Worm (Caenorhabditis elegans): ENCODE measurements around the gene gpx-3.

Gene gpx-3

ce11 chrX:9551112-9551511 is 36.6 kb upstream of the gpx-3 start (continued):
- TF ChIP-seq lin-13 (GFP tag; optimal IDR thresholded peaks at IDR 0.05) (peak; percentile 3), fkh-10 (GFP tag; optimal IDR thresholded peaks at IDR 0.05) (peak; percentile 29)

DNA sequence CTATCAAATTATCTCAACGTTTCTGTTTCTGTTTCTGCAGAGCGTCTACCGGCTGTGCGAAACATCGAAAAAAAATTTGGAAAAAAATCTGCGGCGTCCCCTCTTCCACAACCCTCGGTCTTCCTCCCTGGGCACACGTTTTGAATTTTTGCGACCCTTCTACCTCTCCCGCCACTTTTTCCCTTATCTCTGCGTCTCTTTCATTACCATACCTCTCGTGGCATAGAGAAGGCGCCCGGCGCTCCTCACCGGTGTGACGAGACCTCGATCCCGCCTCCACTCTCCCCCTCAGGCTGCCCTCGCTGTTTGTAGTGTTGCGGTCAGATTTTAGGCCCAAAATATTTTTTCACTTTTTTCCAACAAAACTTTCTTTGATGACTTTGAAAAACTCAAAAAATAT is 35.3 kb upstream of the gpx-3 start:
- TF ChIP-seq dpl-1 (GFP tag; optimal IDR thresholded peaks at IDR 0.05) = peak; percentile 46 to 52 (median 47)
- no peak for TF ChIP-seq ztf-4 (tag; optimal IDR thresholded peaks at IDR 0.05)
- no peak for TF ChIP-seq nhr-11 (tag; optimal IDR thresholded peaks at IDR 0.05)
- TF ChIP-seq fkh-4 (tag; optimal IDR thresholded peaks at IDR 0.05; ENCODE audit: borderline replicate concordance) = no peak
- peak in 1 of 3 experiments; percentile 12 for TF ChIP-seq ceh-82 (tag; optimal IDR thresholded peaks at IDR 0.05)
- peak; percentile 42 for TF ChIP-seq swsn-7 (tag; optimal IDR thresholded peaks at IDR 0.05)
- TF ChIP-seq skn-1 (tag; optimal IDR thresholded peaks at IDR 0.05) = peak; percentile 29
- peak; percentile 57 for TF ChIP-seq nhr-71 (tag; optimal IDR thresholded peaks at IDR 0.05)
- TF ChIP-seq xbp-1 (tag; optimal IDR thresholded peaks at IDR 0.05) = peak; percentile 12
- no peak for TF ChIP-seq sox-4 (tag; optimal IDR thresholded peaks at IDR 0.05)
- no peak for TF ChIP-seq C34B4.2 (tag; optimal IDR thresholded peaks at IDR 0.05)
- no peak for TF ChIP-seq pqm-1 (tag; optimal IDR thresholded peaks at IDR 0.05)
- TF ChIP-seq blmp-1 (tag; optimal IDR thresholded peaks at IDR 0.05) = peak; percentile 73
- no peak for TF ChIP-seq irx-1 (tag; optimal IDR thresholded peaks at IDR 0.05)
- TF ChIP-seq nhr-84 (tag; optimal IDR thresholded peaks at IDR 0.05) = no peak
- peak; percentile 44 to 49 for TF ChIP-seq efl-1 (optimal IDR thresholded peaks at IDR 0.05)
- peak; percentile 55 to 95 for TF ChIP-seq efl-1 (GFP tag; optimal IDR thresholded peaks at IDR 0.05 in 1 of 2)
- TF ChIP-seq mdl-1 (tag; optimal IDR thresholded peaks at IDR 0.05) = peak in 1 of 2 experiments; percentile 43
- peak; percentile 63 for TF ChIP-seq snu-23 (GFP tag; optimal IDR thresholded peaks at IDR 0.05)
- no peak for TF ChIP-seq efl-3 (GFP tag; optimal IDR thresholded peaks at IDR 0.05)
- TF ChIP-seq ztf-11 (tag; optimal IDR thresholded peaks at IDR 0.05) = peak in 1 of 2 experiments; percentile 2
- peak; percentile 68 for TF ChIP-seq nhr-20 (tag; optimal IDR thresholded peaks at IDR 0.05)
- no peak for TF ChIP-seq ceh-63 (GFP tag; optimal IDR thresholded peaks at IDR 0.05)
- TF ChIP-seq unc-98 (GFP tag; IDR thresholded peaks at IDR 0.05) = no peak
- TF ChIP-seq fos-1 (tag; optimal IDR thresholded peaks at IDR 0.05) = no peak
- no peak for TF ChIP-seq mab-9 (GFP tag; IDR thresholded peaks at IDR 0.05)
- TF ChIP-seq nhr-85 (tag) = peak; percentile 76
- TF ChIP-seq grh-1 (GFP tag; IDR thresholded peaks at IDR 0.05) = peak; percentile 42; the same call in 1 of the 2 replicates
- TF ChIP-seq lin-35 (GFP tag; optimal IDR thresholded peaks at IDR 0.05) = peak; percentile 9 to 73
- TF ChIP-seq lin-15B (tag; optimal IDR thresholded peaks at IDR 0.05) = no peak
- no peak for TF ChIP-seq C04F5.9 (tag; optimal IDR thresholded peaks at IDR 0.05)
- no peak for TF ChIP-seq fkh-10 (GFP tag; optimal IDR thresholded peaks at IDR 0.05)
- no peak for TF ChIP-seq snpc-4 (tag; optimal IDR thresholded peaks at IDR 0.05)
- no peak for TF ChIP-seq ces-1 (GFP tag; optimal IDR thresholded peaks at IDR 0.05)
- TF ChIP-seq tbx-2 (tag; optimal IDR thresholded peaks at IDR 0.05) = peak; percentile 14
- no peak for TF ChIP-seq ama-1 (optimal IDR thresholded peaks at IDR 0.05)
- peak; percentile 77 for TF ChIP-seq lin-14 (GFP tag; optimal IDR thresholded peaks at IDR 0.05)
- TF ChIP-seq mep-1 (tag; optimal IDR thresholded peaks at IDR 0.05) = peak; percentile 62
- peak in 1 of 6 experiments; percentile 8 for TF ChIP-seq elt-3 (tag; optimal IDR thresholded peaks at IDR 0.05)
- TF ChIP-seq nhr-237 (tag; optimal IDR thresholded peaks at IDR 0.05) = no peak
- TF ChIP-seq tlp-1 (tag; optimal IDR thresholded peaks at IDR 0.05) = no peak
- no peak for TF ChIP-seq vab-15 (tag; optimal IDR thresholded peaks at IDR 0.05)
- no peak for TF ChIP-seq sup-37 (GFP tag; optimal IDR thresholded peaks at IDR 0.05)
- TF ChIP-seq lin-39 (tag; optimal IDR thresholded peaks at IDR 0.05) = no peak
- TF ChIP-seq ceh-90 (tag; optimal IDR thresholded peaks at IDR 0.05) = no peak
- TF ChIP-seq rnt-1 (tag; optimal IDR thresholded peaks at IDR 0.05) = peak; percentile 58
- no peak for TF ChIP-seq F16B12.6 (tag; optimal IDR thresholded peaks at IDR 0.05)
- no peak for TF ChIP-seq egl-27 (tag; optimal IDR thresholded peaks at IDR 0.05)
- no peak for TF ChIP-seq isw-1 (GFP tag; IDR thresholded peaks at IDR 0.05)
- TF ChIP-seq lsy-2 (tag; optimal IDR thresholded peaks at IDR 0.05) = peak in 1 of 2 experiments; percentile 22
- peak; percentile 33 for TF ChIP-seq nhr-47 (tag; optimal IDR thresholded peaks at IDR 0.05)
- no peak for TF ChIP-seq jun-1 (tag; optimal IDR thresholded peaks at IDR 0.05)
